Worm (Caenorhabditis elegans) whole organism, L3 larva: Measurements from ENCODE around the gene nhr-177.

Experiments
- ceh-82 ChIP-seq: fragments of 150-350 bp; optimal IDR thresholded peaks from 2 replicates; lab custom pipeline; 2014; ENCODE audit warnings: missing biosample characterization, missing genetic modification characterization
- elt-1 ChIP-seq: fragments of 150-350 bp; optimal IDR thresholded peaks from 2 replicates; lab custom pipeline; 2014; ENCODE audit warnings: missing biosample characterization, missing genetic modification characterization
- jun-1 ChIP-seq: fragments of 150-350 bp; optimal IDR thresholded peaks from 2 replicates; lab custom pipeline; 2014; ENCODE audit warnings: missing biosample characterization, missing genetic modification reagents, missing genetic modification characterization
- pha-4 ChIP-seq: fragments of 150-350 bp; optimal IDR thresholded peaks from 2 replicates; lab custom pipeline; 2014; ENCODE audit warnings: missing biosample characterization, missing genetic modification reagents, missing genetic modification characterization
- skn-1 ChIP-seq: fragments of 150-350 bp; optimal IDR thresholded peaks from 2 replicates; lab custom pipeline; 2014; ENCODE audit warnings: missing biosample characterization, missing genetic modification characterization

- TF ChIP-seq skn-1 (tag; lab: Kevin White, UChicago): no peak
- TF ChIP-seq ceh-82 (tag; lab: Kevin White, UChicago): no peak
- no peak for TF ChIP-seq elt-1
- TF ChIP-seq jun-1 (tag; lab: Kevin White, UChicago): no peak
- TF ChIP-seq pha-4: no peak
These were observed 29.9 kb downstream of the nhr-177 start, which contains the start of gene str-221 for ce11 chrV:1640008-1640407.
